Worm (Caenorhabditis elegans) whole organism, L4/young adult: ENCODE measurements around the gene nsph-3.1.
A peak's percentile ranks its signal among the peaks of the same experiment; 100 is the strongest.
"Not testable (repeated sequence)": the region's sequence is repeated elsewhere in the genome, so short reads cannot be mapped to it uniquely, and the experiment has no call there.

Source experiments
- W03F9.2 ChIP-seq: fragments of 150-350 bp; optimal IDR thresholded peaks from 2 replicates; lab custom pipeline; 2014; ENCODE audit warnings: missing biosample characterization, missing genetic modification characterization
- dao-5 ChIP-seq: sonication (generic microtip); optimal IDR thresholded peaks from 2 replicates; lab custom pipeline; 2016; ENCODE audit warnings: missing genotype, missing genetic modification characterization, moderate library complexity, missing compliant biosample characterization
- him-1 ChIP-seq: sonication (generic microtip); optimal IDR thresholded peaks from 2 replicates; lab custom pipeline; 2016; ENCODE audit warnings: missing genotype, missing genetic modification reagents, missing genetic modification characterization, missing compliant biosample characterization

The nsph-3.1 gene

DNA sequence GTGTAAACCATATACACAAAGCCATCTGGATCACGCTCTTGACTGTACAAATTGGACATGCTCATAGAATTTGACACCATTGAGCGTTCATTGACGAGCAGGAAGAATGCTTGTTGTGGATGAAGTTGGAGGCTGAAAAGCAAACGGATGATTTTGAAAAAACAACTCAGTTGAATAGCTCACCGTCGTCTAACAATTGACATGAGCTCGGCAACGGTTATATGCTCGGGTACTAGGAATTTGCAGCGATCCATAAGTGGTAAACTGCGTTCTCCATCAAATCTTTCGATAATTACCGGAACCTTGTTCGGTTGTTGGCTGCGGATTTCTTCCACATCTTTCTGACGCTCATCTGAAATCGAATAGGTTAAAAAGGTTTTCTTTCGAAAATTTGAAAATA lies 14.8 kb upstream of the nsph-3.1 start:
- TF ChIP-seq W03F9.2 (tag; lab: Kevin White, UChicago): no peak
- no peak for TF ChIP-seq dao-5
- TF ChIP-seq him-1 (tag; lab: Kevin White, UChicago): no peak

DNA sequence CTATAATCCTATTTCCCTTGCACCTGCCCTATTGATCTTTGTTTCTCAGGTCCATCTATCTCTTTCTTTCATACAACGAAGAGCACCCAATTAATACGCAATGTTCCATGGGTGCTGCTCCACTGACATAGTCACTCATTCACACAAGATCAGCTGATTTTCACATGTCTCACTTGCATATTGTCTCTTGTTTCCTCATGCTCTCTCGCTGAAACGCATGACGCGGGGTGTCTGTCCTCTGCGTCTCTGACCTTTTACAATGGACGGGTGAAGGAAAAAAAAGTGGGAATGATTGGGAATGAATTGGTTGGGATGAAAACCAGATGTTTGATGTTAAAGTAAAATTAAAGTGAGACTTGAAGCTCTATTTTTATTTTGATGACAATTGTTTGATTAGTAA lies 14.3 kb upstream of the nsph-3.1 start:
- TF ChIP-seq dao-5 (no peak), W03F9.2 (tag; lab: Kevin White, UChicago) (peak; percentile 81), him-1 (tag; lab: Kevin White, UChicago) (peak; percentile 70)

DNA sequence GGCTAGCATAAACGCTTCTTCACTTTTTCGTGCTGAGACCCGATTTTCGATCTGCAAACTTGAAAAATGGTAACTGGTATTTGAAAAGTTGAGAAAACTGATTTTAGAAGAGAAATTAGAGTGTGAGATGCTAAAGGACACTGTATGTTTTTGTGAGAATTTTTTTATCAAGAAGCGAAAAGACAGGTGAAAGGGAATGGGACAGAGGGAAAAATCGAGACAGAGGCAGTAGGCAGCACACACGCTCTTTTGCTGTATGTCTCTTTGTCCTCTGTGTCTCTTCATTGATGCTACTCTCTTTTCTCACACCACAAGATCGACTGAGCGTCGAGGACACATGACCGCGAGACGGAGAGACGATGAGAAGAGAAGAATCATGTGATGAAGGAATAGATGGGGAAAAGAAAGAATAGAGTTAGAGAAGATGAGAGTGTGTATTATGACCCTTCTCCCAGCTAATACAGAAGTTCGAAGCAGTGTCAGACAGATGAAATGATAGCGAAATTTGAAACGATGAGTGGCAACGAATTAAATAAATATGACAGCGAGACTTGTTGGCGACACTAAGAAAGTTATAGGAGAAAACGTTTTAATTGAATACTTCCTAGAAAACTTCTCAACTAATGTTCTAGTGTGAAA lies 13.6 kb upstream of the nsph-3.1 start, which contains the start of gene lgg-2:
Gene lgg-2, minus strand, starts transcription at position 51 of the 639 bp plus-strand sequence.
- TF ChIP-seq W03F9.2 (tag; lab: Kevin White, UChicago): peak; percentile 83
- TF ChIP-seq him-1 (tag; lab: Kevin White, UChicago): peak; percentile 38
- peak; percentile 4 for TF ChIP-seq dao-5

DNA sequence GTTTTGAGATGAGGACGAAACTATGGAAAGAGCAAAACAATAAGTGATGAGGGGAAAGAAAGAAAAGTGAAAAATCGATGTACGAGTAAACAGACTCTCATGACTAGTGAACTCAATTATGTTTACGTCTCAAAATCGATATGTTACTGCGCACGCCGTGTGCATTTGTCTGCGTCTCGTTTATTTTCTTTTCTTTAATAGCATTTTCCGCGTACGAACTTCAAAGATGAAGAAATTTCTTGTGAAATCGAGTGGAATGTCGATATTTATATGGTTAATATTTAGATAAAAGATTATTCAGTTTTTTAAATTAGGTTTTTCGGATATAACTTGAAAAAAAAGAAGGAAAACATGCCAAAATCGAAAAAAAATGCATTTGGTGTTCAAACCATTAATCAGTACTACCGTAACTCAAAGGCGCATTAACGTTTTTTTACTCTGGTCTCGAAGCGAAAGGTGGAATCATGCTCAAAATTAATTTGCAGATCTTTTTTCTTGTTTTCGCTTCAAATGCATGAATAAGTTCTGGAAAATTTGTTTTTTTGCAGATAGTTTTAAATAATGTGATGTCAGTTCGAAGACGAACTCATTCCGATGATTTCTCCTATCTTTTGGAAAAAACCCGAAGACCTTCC lies 12.6 kb upstream of the nsph-3.1 start, which contains the start of gene fic-1:
Gene fic-1, plus strand, starts transcription at position 549 of the 635 bp plus-strand sequence.
- TF ChIP-seq W03F9.2 (tag; lab: Kevin White, UChicago): peak; percentile 80
- TF ChIP-seq dao-5: no peak
- no peak for TF ChIP-seq him-1 (tag; lab: Kevin White, UChicago)

DNA sequence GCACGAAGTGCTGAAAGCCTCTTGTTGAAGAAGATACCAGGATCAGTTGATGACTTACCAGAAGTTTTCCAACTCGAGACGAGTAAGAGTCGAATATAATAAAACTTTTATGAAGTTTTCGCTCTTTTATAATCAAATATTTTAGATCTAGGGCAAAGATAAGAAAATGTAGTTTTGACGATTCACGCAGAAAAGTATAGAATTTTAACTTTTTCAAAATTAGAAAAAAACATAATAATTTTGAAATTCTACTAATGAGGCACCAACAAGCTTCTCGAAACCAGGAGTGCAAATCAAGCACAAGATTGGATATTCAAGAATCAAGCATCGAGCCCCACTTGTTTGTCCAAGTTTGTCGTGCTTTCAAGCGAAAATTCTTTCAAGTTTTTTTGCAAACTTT lies 813 bp upstream of the nsph-3.1 start, which contains the start of gene Y69E1A.1:
Gene Y69E1A.1, minus strand, starts transcription at position 101 of the 400 bp plus-strand sequence.
- TF ChIP-seq W03F9.2 (tag; lab: Kevin White, UChicago) (no peak), him-1 (tag; lab: Kevin White, UChicago) (no peak), dao-5 (no peak)

DNA sequence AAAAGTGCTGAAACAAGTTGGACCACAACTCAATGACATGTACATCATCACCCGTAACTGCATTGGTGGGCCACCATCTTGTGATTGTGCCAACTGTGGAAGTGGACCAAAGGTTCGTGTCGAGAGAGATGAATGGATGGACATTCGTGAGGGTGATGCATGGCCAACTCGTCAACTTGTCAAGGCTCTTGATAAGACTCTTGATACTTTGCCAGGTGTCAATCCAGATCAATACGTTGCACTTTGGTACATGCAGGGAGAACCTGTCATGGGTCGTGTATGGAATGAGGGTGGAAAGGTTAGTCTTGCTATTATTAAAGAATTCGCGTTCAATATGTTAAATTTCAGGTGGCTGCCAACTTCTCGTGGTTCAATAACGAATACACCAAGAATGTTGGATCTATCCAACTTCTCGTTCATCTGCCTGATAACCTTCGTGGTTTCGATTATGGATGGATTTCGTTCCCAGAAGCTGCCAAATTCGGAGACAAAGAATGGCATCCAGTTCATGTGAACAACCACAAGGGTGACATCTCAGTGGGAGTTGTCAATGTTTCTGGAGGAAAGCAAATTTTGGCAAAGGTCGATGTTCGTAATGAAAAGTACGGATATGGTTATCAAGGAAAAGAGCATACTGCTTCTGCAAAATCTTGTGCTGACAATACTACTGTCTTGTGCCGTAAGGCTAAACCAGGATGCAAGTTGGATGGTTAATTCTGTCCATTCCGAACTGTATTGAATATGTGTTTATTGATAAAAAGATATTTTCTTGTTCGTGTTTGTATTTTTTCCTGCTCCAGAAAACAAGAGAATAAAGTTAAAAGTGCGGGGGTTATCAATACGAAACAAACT lies 979 bp downstream of the nsph-3.1 start:
- TF ChIP-seq W03F9.2 (tag; lab: Kevin White, UChicago) (no peak), him-1 (tag; lab: Kevin White, UChicago) (no peak), dao-5 (no peak)

DNA sequence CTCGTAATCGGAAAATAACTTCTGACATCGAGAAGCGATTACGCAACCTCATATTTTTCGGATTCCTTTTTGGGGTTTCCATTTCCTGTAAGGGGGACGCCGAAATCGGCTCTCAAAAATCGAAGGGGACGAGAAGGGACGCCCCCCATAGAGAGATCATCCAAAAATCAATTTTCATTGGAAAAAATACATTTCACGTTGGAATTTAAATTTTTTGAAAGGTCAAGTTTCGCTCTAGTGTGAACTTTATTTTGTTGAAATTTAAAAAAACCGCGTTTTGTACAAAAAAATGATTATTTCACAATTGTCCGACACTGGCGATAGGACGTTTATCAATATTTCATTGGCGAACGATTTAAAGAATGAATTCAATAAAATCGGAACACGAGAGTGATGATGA lies 2.4 kb downstream of the nsph-3.1 start, which contains the start of gene Y69E1A.3:
Gene Y69E1A.3, plus strand, starts transcription at position 301 of the 400 bp plus-strand sequence.
- TF ChIP-seq dao-5: no peak
- TF ChIP-seq W03F9.2 (tag; lab: Kevin White, UChicago): no peak
- TF ChIP-seq him-1 (tag; lab: Kevin White, UChicago): no peak

DNA sequence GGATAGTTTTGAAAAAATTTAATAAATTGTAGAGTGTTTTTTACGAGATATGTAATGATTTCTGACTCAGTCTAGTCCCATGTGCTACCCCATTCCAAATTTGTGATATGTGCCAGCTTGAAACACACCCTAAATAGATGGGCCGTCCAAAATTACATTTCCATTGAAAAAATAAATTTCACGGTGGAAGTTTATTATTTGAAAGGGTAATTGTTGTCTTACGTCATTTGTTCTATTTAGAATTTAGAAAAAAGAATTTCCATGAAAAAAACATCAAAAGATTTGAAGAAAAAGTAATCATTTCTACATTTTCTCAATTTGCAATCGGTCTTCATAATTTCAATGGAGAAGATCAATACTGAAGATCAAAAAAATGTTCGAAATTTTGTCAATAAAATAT lies 5.3 kb downstream of the nsph-3.1 start, which contains the start of gene Y69E1A.4:
Gene Y69E1A.4, plus strand, starts transcription at position 301 of the 400 bp plus-strand sequence.
- not testable (repeated sequence) for TF ChIP-seq him-1 (tag; lab: Kevin White, UChicago); dao-5; W03F9.2 (tag; lab: Kevin White, UChicago)

DNA sequence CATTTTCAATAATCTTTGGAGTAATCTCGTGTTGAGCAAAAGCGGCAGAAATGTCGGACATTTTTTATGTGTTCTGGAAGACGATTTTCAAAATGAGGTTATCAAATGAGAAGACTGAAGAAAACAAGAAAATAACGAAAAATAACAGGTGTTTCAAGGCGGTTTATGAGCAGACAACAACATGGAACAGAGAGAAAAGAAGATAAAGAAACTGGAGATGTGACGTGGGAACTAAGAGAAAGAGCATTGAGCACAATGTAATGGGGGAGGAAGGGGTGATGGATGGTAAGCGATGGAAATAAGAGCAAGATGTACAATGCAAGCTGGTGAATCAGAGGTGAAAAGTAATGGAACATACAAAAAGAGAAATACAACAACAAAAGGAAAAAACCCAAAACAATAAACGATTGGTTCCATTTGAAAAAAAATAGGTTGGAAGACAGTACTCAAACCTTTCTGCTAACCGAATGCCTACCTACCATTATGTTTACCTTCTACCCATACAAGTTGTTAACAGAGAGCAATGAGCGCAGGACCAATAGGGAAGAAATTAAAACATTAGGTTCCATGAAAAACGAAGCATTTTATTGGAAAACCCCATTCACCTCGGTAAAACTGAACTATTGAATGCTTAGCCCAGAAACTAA lies 8.1 kb downstream of the nsph-3.1 start, which contains the start of gene Y69E1A.5:
Gene Y69E1A.5, minus strand, starts transcription at position 73 of the 647 bp plus-strand sequence.
- TF ChIP-seq him-1 (tag; lab: Kevin White, UChicago): no peak
- TF ChIP-seq dao-5: no peak
- no peak for TF ChIP-seq W03F9.2 (tag; lab: Kevin White, UChicago)

DNA sequence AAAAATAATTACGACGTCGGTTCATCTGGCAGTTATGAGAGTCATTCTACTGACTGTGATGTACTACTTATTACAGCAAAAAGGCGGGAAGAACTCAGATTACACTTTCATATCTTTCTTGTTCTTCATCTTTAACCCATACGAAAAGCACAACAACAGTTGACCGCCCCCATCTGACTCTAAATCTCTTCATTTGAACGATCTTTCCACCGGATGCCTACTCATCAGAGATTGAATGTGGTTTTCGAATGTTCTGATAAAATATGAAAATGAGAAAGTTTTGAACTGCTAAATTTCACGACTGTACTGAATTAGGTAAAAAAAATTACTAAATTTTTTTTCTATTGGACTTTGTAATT lies 8.6 kb downstream of the nsph-3.1 start, which contains the start of gene sri-19:
Gene sri-19, plus strand, starts transcription at position 143 of the 359 bp plus-strand sequence.
- TF ChIP-seq dao-5 (no peak), him-1 (tag; lab: Kevin White, UChicago) (no peak), W03F9.2 (tag; lab: Kevin White, UChicago) (no peak)

DNA sequence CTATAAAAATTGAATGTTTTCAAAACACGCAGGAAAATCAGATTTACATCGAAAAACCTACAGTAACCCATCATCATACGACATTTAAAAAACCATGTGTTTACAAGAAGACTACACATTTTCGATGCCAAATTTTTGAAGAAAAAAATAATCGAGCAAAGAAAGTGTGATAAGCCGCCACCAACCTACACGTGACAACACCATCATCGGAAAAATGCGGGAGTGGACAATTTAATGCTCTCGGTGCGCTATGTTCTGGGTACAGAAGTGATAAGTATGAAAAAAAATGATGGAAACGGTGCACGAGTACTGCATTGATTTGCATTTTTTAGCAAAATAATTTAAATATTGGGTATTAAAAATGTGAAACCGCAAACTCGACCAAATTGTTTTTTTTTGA lies 15.1 kb downstream of the nsph-3.1 start:
- no peak for TF ChIP-seq W03F9.2 (tag; lab: Kevin White, UChicago)
- TF ChIP-seq him-1 (tag; lab: Kevin White, UChicago): no peak
- no peak for TF ChIP-seq dao-5

DNA sequence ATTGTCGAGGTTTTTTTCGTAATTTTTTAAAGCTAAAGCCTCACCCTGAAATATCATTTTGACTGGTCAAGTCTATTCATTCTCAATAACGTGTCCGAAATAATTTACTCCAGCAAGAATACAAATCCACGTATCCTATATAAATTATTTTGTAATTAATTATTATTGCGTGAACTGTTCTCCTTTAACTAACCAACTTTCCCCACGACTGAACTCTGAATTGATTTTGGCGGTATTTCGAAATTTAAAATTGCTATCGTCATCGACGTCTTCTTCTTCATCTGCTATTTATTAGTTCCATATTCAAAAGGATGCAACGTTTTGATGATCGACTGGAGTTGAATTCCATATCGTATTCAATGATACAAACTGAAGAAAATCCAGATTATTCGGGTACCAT lies 16.7 kb downstream of the nsph-3.1 start, which contains the start of the genes aqp-3 and Y69E1A.8:
Gene aqp-3, minus strand, starts transcription at position 101 of the 400 bp plus-strand sequence.
Gene Y69E1A.8, plus strand, starts transcription at position 246 of the 400 bp plus-strand sequence.
- TF ChIP-seq W03F9.2 (tag; lab: Kevin White, UChicago) (no peak), dao-5 (no peak), him-1 (tag; lab: Kevin White, UChicago) (no peak)
